Worm (Caenorhabditis elegans) whole organism, L4 larva: ENCODE results near the gene lact-4.
A peak's percentile ranks its signal among the peaks of the same experiment; 100 is the strongest.

Experiments
- D1046.2 ChIP-seq: fragments of 200-800 bp; sonication (Bioruptor generic); IDR thresholded peaks from 2 replicates; pipeline ENCODE4 v1.3.6; 2022; ENCODE audit warnings: missing genetic modification characterization, missing compliant biosample characterization
- F26F4.8 ChIP-seq: fragments of 200-800 bp; sonication (Bioruptor generic); conservative IDR thresholded peaks from 2 replicates; pipeline ENCODE4 v1.3.6; 2022; ENCODE audit warnings: missing genetic modification characterization, missing compliant biosample characterization
- F49E8.2 ChIP-seq: sonication (generic microtip); optimal IDR thresholded peaks from 2 replicates; lab custom pipeline; 2016; ENCODE audit warnings: missing compliant biosample characterization, mild to moderate bottlenecking, missing genetic modification characterization, borderline replicate concordance
- R02D3.7 ChIP-seq: fragments of 150-350 bp; sonication (generic microtip); optimal IDR thresholded peaks from 3 replicates; lab custom pipeline; 2014; ENCODE audit warnings: missing biosample characterization, missing genetic modification characterization
- T20F7.1 ChIP-seq: fragments of 200-800 bp; sonication (Bioruptor generic); optimal IDR thresholded peaks from 2 replicates; lab custom pipeline; 2018; ENCODE audit warnings: mild to moderate bottlenecking, missing genetic modification characterization, missing compliant biosample characterization
- T26A8.4 ChIP-seq: fragments of 200-800 bp; sonication (Bioruptor generic); IDR thresholded peaks from 2 replicates; pipeline ENCODE4 v1.3.6; 2022; ENCODE audit warnings: missing genetic modification characterization, missing compliant biosample characterization
- Y105C5A.15 ChIP-seq: fragments of 200-800 bp; sonication (Bioruptor generic); IDR thresholded peaks from 2 replicates; pipeline ENCODE4 v1.3.6; 2022; ENCODE audit warnings: missing genetic modification characterization, missing compliant biosample characterization
- ceh-82 ChIP-seq: sonication (generic microtip); optimal IDR thresholded peaks from 2 replicates; lab custom pipeline; 2017; ENCODE audit warnings: missing biosample characterization, missing genetic modification characterization
- ctbp-1 ChIP-seq: fragments of 200-800 bp; sonication (Bioruptor generic); IDR thresholded peaks from 2 replicates; pipeline ENCODE4 v1.3.6; 2022; ENCODE audit warnings: missing genetic modification reagents, missing genetic modification characterization, missing compliant biosample characterization
- daf-12 ChIP-seq: fragments of 150-350 bp; optimal IDR thresholded peaks from 2 replicates; lab custom pipeline; 2014; ENCODE audit warnings: missing biosample characterization, missing genetic modification reagents, missing genetic modification characterization
- daf-16 ChIP-seq, 3 experiments: sonication (generic microtip); optimal IDR thresholded peaks; 2 replicates each; lab custom pipeline; 2016 to 2017; ENCODE audit warnings: missing genetic modification characterization in 3 of 3, missing genetic modification reagents in 3 of 3, mild to moderate bottlenecking in 2 of 3, missing compliant biosample characterization in 2 of 3, missing biosample characterization in 1 of 3, moderate library complexity in 1 of 3
- dmd-6 ChIP-seq: fragments of 200-800 bp; sonication (Bioruptor generic); IDR thresholded peaks from 2 replicates; pipeline ENCODE4 v1.3.6; 2022; ENCODE audit warnings: missing genetic modification reagents, missing genetic modification characterization, missing compliant biosample characterization
- dmd-9 ChIP-seq: fragments of 200-800 bp; sonication (Bioruptor generic); IDR thresholded peaks from 2 replicates; pipeline ENCODE4 v1.3.6; 2022; ENCODE audit warnings: missing genetic modification reagents, missing genetic modification characterization, missing compliant biosample characterization
- hlh-30 ChIP-seq: sonication (generic microtip); optimal IDR thresholded peaks from 2 replicates; lab custom pipeline; 2017; ENCODE audit warnings: antibody characterized with exemption, mild to moderate bottlenecking, missing genetic modification characterization, missing compliant biosample characterization; ENCODE audit not compliant: insufficient read depth
- hmg-1.1 ChIP-seq: fragments of 200-800 bp; sonication (Bioruptor generic); IDR thresholded peaks from 2 replicates; pipeline ENCODE4 v1.3.6; 2022; ENCODE audit warnings: missing genetic modification reagents, missing genetic modification characterization, missing compliant biosample characterization
- lin-1 ChIP-seq: fragments of 200-800 bp; sonication (Bioruptor generic); IDR thresholded peaks from 2 replicates; pipeline ENCODE4 v1.3.6; 2022; ENCODE audit warnings: missing genetic modification reagents, missing genetic modification characterization, missing compliant biosample characterization
- lin-13 ChIP-seq: fragments of 150-350 bp; optimal IDR thresholded peaks from 2 replicates; lab custom pipeline; 2014; ENCODE audit warnings: missing biosample characterization, missing genetic modification reagents, missing genetic modification characterization
- lin-29 ChIP-seq: fragments of 200-800 bp; sonication (Bioruptor generic); IDR thresholded peaks from 2 replicates; pipeline ENCODE4 v1.3.6; 2022; ENCODE audit warnings: missing genetic modification reagents, missing genetic modification characterization, missing compliant biosample characterization
- lin-38 ChIP-seq: fragments of 200-800 bp; sonication (Bioruptor generic); IDR thresholded peaks from 2 replicates; pipeline ENCODE4 v1.3.6; 2022; ENCODE audit warnings: missing genetic modification reagents, missing genetic modification characterization, missing compliant biosample characterization
- lsy-2 ChIP-seq, 2 experiments: fragments of 150-350 bp in 1 of 2; sonication (generic microtip) in 1 of 2; optimal IDR thresholded peaks; 2 replicates each; lab custom pipeline; 2014 to 2017; ENCODE audit warnings: missing biosample characterization in 2 of 2, missing genetic modification characterization in 2 of 2
- madf-5 ChIP-seq, 2 experiments: fragments of 200-800 bp; sonication (Bioruptor generic); IDR thresholded peaks; 2 replicates each; pipeline ENCODE4 v1.3.6; 2022; ENCODE audit warnings: missing compliant biosample characterization in 2 of 2, missing genetic modification characterization in 2 of 2
- mdl-1 ChIP-seq, 2 experiments: fragments of 150-350 bp in 1 of 2; sonication (generic microtip) in 1 of 2; optimal IDR thresholded peaks; 2 replicates each; lab custom pipeline; 2014 to 2017; ENCODE audit warnings: missing biosample characterization in 2 of 2, missing genetic modification characterization in 2 of 2
- mes-2 ChIP-seq: sonication (generic microtip); optimal IDR thresholded peaks from 2 replicates; lab custom pipeline; 2016; ENCODE audit warnings: missing genotype, mild to moderate bottlenecking, missing genetic modification characterization, missing compliant biosample characterization; ENCODE audit not compliant: poor library complexity, severe bottlenecking
- mxl-3 ChIP-seq: fragments of 200-800 bp; sonication (Bioruptor generic); optimal IDR thresholded peaks from 2 replicates; lab custom pipeline; 2018; ENCODE audit warnings: mild to moderate bottlenecking, missing genetic modification characterization, missing compliant biosample characterization
- nhr-10 ChIP-seq: fragments of 150-350 bp; optimal IDR thresholded peaks from 2 replicates; lab custom pipeline; 2014; ENCODE audit warnings: missing biosample characterization, missing genetic modification characterization
- nhr-102 ChIP-seq: sonication (generic microtip); optimal IDR thresholded peaks from 2 replicates; lab custom pipeline; 2016; ENCODE audit warnings: mild to moderate bottlenecking, missing genetic modification characterization, moderate library complexity, missing compliant biosample characterization
- nhr-11 ChIP-seq: fragments of 150-350 bp; optimal IDR thresholded peaks from 2 replicates; lab custom pipeline; 2014; ENCODE audit warnings: missing biosample characterization, missing genetic modification characterization
- nhr-237 ChIP-seq: sonication (generic microtip); optimal IDR thresholded peaks from 2 replicates; lab custom pipeline; 2017; ENCODE audit warnings: missing biosample characterization, missing genetic modification characterization
- nhr-25 ChIP-seq: sonication (generic microtip); optimal IDR thresholded peaks from 2 replicates; lab custom pipeline; 2017; ENCODE audit warnings: missing genetic modification characterization, mild to moderate bottlenecking, missing compliant biosample characterization, antibody characterized with exemption, moderate library complexity, borderline replicate concordance; ENCODE audit not compliant: insufficient read depth
- nhr-28 ChIP-seq: fragments of 150-350 bp; optimal IDR thresholded peaks from 2 replicates; lab custom pipeline; 2014; ENCODE audit warnings: missing biosample characterization, missing genetic modification characterization
- nhr-48 ChIP-seq: sonication (generic microtip); optimal IDR thresholded peaks from 2 replicates; lab custom pipeline; 2016; ENCODE audit warnings: mild to moderate bottlenecking, missing genetic modification characterization, missing compliant biosample characterization
- nhr-76 ChIP-seq: fragments of 150-350 bp; optimal IDR thresholded peaks from 2 replicates; lab custom pipeline; 2014; ENCODE audit warnings: missing biosample characterization, missing genetic modification characterization
- php-3 ChIP-seq: fragments of 200-800 bp; sonication (Bioruptor generic); IDR thresholded peaks from 2 replicates; pipeline ENCODE4 v1.3.6; 2022; ENCODE audit warnings: missing genetic modification reagents, missing genetic modification characterization, missing compliant biosample characterization
- saeg-2 ChIP-seq: fragments of 200-800 bp; sonication (Bioruptor generic); IDR thresholded peaks from 2 replicates; pipeline ENCODE4 v1.3.6; 2022; ENCODE audit warnings: missing genetic modification reagents, missing genetic modification characterization, missing compliant biosample characterization
- set-16 ChIP-seq: fragments of 200-800 bp; sonication (Bioruptor generic); IDR thresholded peaks from 2 replicates; pipeline ENCODE4 v1.3.6; 2022; ENCODE audit warnings: missing genetic modification reagents, missing genetic modification characterization, missing compliant biosample characterization
- skn-1 ChIP-seq: fragments of 150-350 bp; optimal IDR thresholded peaks from 2 replicates; lab custom pipeline; 2014; ENCODE audit warnings: missing biosample characterization, missing genetic modification characterization
- snpc-1.2 ChIP-seq: fragments of 200-800 bp; sonication (Bioruptor generic); IDR thresholded peaks from 2 replicates; pipeline ENCODE4 v1.3.6; 2022; ENCODE audit warnings: missing genetic modification reagents, missing genetic modification characterization, missing compliant biosample characterization
- spr-1 ChIP-seq: sonication (generic microtip); optimal IDR thresholded peaks from 2 replicates; lab custom pipeline; 2016; ENCODE audit warnings: mild to moderate bottlenecking, missing genetic modification characterization, missing compliant biosample characterization
- unc-130 ChIP-seq: sonication (generic microtip); optimal IDR thresholded peaks from 2 replicates; lab custom pipeline; 2016; ENCODE audit warnings: missing genetic modification reagents, missing genetic modification characterization, missing compliant biosample characterization
- unc-62 ChIP-seq, 3 experiments: fragments of 150-350 bp in 1 of 3; sonication (generic microtip); optimal IDR thresholded peaks in 2 of 3; peaks in 1 of 3; 1 replicate in 1 of 3; 2 replicates in 2 of 3; lab custom pipeline; 2014 to 2017; ENCODE audit warnings: missing biosample characterization in 3 of 3, missing genetic modification characterization in 3 of 3, missing genetic modification reagents in 3 of 3, missing genotype in 1 of 3
- zag-1 ChIP-seq: fragments of 150-350 bp; optimal IDR thresholded peaks from 2 replicates; lab custom pipeline; 2014; ENCODE audit warnings: missing biosample characterization, missing genetic modification characterization
- zfp-3 ChIP-seq: fragments of 200-800 bp; sonication (Bioruptor generic); conservative IDR thresholded peaks from 2 replicates; pipeline ENCODE4 v1.3.6; 2022; ENCODE audit warnings: missing genetic modification reagents, missing genetic modification characterization, missing compliant biosample characterization
- zip-2 ChIP-seq: fragments of 150-350 bp; optimal IDR thresholded peaks from 2 replicates; lab custom pipeline; 2014; ENCODE audit warnings: missing biosample characterization, missing genetic modification characterization
- ztf-11 ChIP-seq: fragments of 150-350 bp; optimal IDR thresholded peaks from 2 replicates; lab custom pipeline; 2014; ENCODE audit warnings: missing biosample characterization, missing genetic modification characterization
- ztf-7 ChIP-seq: fragments of 150-350 bp; optimal IDR thresholded peaks from 2 replicates; lab custom pipeline; 2014; ENCODE audit warnings: missing biosample characterization, missing genetic modification characterization

Gene lact-4

ce11 chrII:8446731-8447130, 33.5 kb downstream of the lact-4 start, which contains the start of gene cut-3:
Gene cut-3, minus strand, starts transcription at chrII:8446831.
- no peak for TF ChIP-seq daf-12 (tag; lab: Kevin White, UChicago)
- no peak for TF ChIP-seq nhr-25 (tag; lab: Kevin White, UChicago)
- no peak for TF ChIP-seq ztf-7 (tag; lab: Kevin White, UChicago)
- TF ChIP-seq php-3, result no peak
- TF ChIP-seq R02D3.7 (tag; lab: Kevin White, UChicago), result no peak
- no peak for TF ChIP-seq zag-1
- TF ChIP-seq saeg-2 (GFP tag; lab: Robert Waterston, UW), result no peak
- no peak for TF ChIP-seq dmd-9
- no peak for TF ChIP-seq nhr-237 (tag; lab: Kevin White, UChicago)
- no peak for TF ChIP-seq F49E8.2 (tag; lab: Kevin White, UChicago)
- TF ChIP-seq lin-13 (GFP tag; lab: Kevin White, UChicago), result no peak
- TF ChIP-seq T26A8.4 (GFP tag; lab: Robert Waterston, UW), result no peak
- TF ChIP-seq nhr-10 (tag; lab: Kevin White, UChicago), result no peak
- TF ChIP-seq daf-16 (GFP tag; optimal IDR thresholded peaks at IDR 0.05; lab: Kevin White, UChicago), result no peak
- no peak for TF ChIP-seq daf-16 (tag; optimal IDR thresholded peaks at IDR 0.05; lab: Kevin White, UChicago)
- no peak for TF ChIP-seq unc-62 (GFP tag; optimal IDR thresholded peaks at IDR 0.05 in 1 of 2; lab: Kevin White, UChicago)
- no peak for TF ChIP-seq unc-62 (tag; optimal IDR thresholded peaks at IDR 0.05; lab: Kevin White, UChicago)

ce11 chrII:8444007-8444406, 36.3 kb downstream of the lact-4 start, which contains the start of gene evl-20:
Gene evl-20, plus strand, starts transcription at chrII:8444307.
- peak; percentile 38; the same call in 1 of the 2 replicates for TF ChIP-seq lin-38 (GFP tag; lab: Robert Waterston, UW)
- no peak for TF ChIP-seq nhr-102 (tag; lab: Kevin White, UChicago)
- no peak for TF ChIP-seq nhr-28 (tag; lab: Kevin White, UChicago)
- peak; percentile 16 for TF ChIP-seq F49E8.2 (tag; lab: Kevin White, UChicago)
- no peak for TF ChIP-seq nhr-76 (tag; lab: Kevin White, UChicago)

ce11 chrII:8442717-8443223, 37.5 kb downstream of the lact-4 start, which contains the start of gene eif-3.G:
Gene eif-3.G, plus strand, starts transcription at chrII:8442767.
- TF ChIP-seq nhr-11 (tag; lab: Kevin White, UChicago) (no peak), ctbp-1 (GFP tag; lab: Robert Waterston, UW) (no peak), hmg-1.1 (GFP tag; lab: Robert Waterston, UW) (no peak), mdl-1 (tag; optimal IDR thresholded peaks at IDR 0.05; lab: Kevin White, UChicago) (no peak), Y105C5A.15 (no peak), lin-29 (no peak), snpc-1.2 (0 out of 2 replicates have a peak, but pooled peaks have one; percentile 10), hlh-30 (no peak)

ce11 chrII:8442176-8442575, 38.1 kb downstream of the lact-4 start:
- TF ChIP-seq lsy-2 (tag; optimal IDR thresholded peaks at IDR 0.05; lab: Kevin White, UChicago), result peak in 1 of 2 experiments; percentile 91
- no peak for TF ChIP-seq ceh-82 (tag; lab: Kevin White, UChicago)
- no peak for TF ChIP-seq nhr-25 (tag; lab: Kevin White, UChicago)
- TF ChIP-seq T20F7.1, result no peak
- no peak for TF ChIP-seq skn-1 (tag; lab: Kevin White, UChicago)
- TF ChIP-seq zip-2, result no peak
- TF ChIP-seq dmd-6, result peak; percentile 9; the same call in 1 of the 2 replicates
- no peak for TF ChIP-seq madf-5 (GFP tag; IDR thresholded peaks at IDR 0.05; lab: Robert Waterston, UW)
- TF ChIP-seq ztf-11 (tag; lab: Kevin White, UChicago), result no peak
- TF ChIP-seq set-16 (GFP tag; lab: Robert Waterston, UW), result no peak
- no peak for TF ChIP-seq mxl-3 (GFP tag; lab: Kevin White, UChicago)
- no peak for TF ChIP-seq F26F4.8 (GFP tag; lab: Robert Waterston, UW)
- no peak for TF ChIP-seq lin-1 (GFP tag; lab: Robert Waterston, UW)
- TF ChIP-seq lin-38 (GFP tag; lab: Robert Waterston, UW), result peak; percentile 60
- TF ChIP-seq F49E8.2 (tag; lab: Kevin White, UChicago), result no peak
- peak; percentile 69 for TF ChIP-seq mes-2 (tag; lab: Kevin White, UChicago)
- TF ChIP-seq spr-1 (tag; lab: Kevin White, UChicago), result no peak
- TF ChIP-seq D1046.2 (GFP tag; lab: Robert Waterston, UW), result no peak
- TF ChIP-seq zfp-3 (GFP tag; lab: Robert Waterston, UW), result no peak
- no peak for TF ChIP-seq nhr-48 (tag; lab: Kevin White, UChicago)
- TF ChIP-seq unc-130 (GFP tag; lab: Kevin White, UChicago), result no peak
